Worm (Caenorhabditis elegans): ENCODE measurements around the gene H11E01.2.

H11E01.2 gene

ce11 chrX:1589114-1589902 is 31.5 kb upstream of the H11E01.2 start:
- TF ChIP-seq hmg-4 (GFP tag; optimal IDR thresholded peaks at IDR 0.05): no peak
- no peak for TF ChIP-seq hnd-1 (tag; optimal IDR thresholded peaks at IDR 0.05)

DNA sequence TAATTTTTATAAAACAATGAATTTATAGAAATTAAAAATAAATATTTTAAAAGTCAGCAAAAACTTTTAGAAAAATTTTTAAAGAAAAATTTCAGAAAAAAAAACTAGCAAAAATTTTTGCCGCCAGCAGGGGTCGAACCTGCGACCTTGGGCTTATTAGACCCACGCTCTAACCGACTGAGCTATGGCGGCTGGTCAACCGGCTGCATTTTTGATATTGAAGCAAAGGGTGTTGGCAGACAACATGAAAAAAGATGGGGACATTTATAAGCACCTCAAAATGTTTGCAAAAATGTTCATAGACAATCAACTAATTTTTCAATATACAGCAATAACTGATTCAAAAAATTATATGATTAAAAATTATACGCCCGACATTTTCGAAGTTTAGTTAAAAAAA is 30.9 kb upstream of the H11E01.2 start:
- no peak for TF ChIP-seq tbx-11 (GFP tag; IDR thresholded peaks at IDR 0.05)
- peak; percentile 48; the same call in 1 of the 2 replicates for TF ChIP-seq pes-1 (GFP tag; IDR thresholded peaks at IDR 0.05)
- TF ChIP-seq hmg-4 (GFP tag; optimal IDR thresholded peaks at IDR 0.05): no peak

DNA sequence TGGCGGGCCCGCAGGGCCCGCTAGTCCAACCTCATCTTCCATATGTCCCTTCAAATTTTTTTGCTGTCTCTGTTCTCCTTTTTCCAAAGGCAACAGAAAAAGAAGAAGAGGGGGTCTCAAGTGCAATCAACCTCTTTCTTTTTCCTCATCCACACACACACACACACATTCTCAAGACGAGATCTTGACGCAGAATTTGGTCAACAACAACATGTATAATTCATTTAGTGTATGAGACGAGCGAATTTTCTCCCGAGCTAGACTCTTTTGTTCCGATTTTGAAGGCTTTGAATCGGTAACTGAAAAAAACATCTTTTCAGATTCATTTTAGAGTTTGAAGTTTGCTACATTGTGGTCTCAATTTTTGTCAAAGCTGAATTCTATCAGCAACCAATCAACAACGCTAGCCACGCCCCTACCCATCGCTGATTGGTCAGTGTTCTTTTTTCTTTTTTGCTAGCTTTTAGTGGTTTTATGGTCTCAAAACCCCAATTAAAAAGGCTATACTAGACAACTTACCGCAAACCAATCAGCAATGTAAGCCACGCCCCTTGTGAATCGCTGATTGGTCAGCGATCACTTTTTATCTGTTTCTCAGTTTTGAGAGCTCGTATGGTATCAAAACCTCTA is 22.7 kb upstream of the H11E01.2 start:
- TF ChIP-seq B0310.2 (tag; optimal IDR thresholded peaks at IDR 0.05) (no peak), ceh-13 (GFP tag; optimal IDR thresholded peaks at IDR 0.05) (no peak), ceh-36 (tag; optimal IDR thresholded peaks at IDR 0.05) (no peak), hnd-1 (tag; optimal IDR thresholded peaks at IDR 0.05) (no peak), pes-1 (GFP tag; IDR thresholded peaks at IDR 0.05) (no peak), hmg-4 (GFP tag; optimal IDR thresholded peaks at IDR 0.05) (no peak), ets-7 (tag; optimal IDR thresholded peaks at IDR 0.05) (no peak), hmbx-1 (tag; optimal IDR thresholded peaks at IDR 0.05) (no peak), tbx-37 (GFP tag; conservative IDR thresholded peaks at IDR 0.05) (no peak), flt-1 (GFP tag; IDR thresholded peaks at IDR 0.05) (no peak), tbx-11 (GFP tag; IDR thresholded peaks at IDR 0.05) (no peak), aly-1 (tag; optimal IDR thresholded peaks at IDR 0.05) (no peak), scrt-1 (GFP tag; IDR thresholded peaks at IDR 0.05) (no peak)

ce11 chrX:1599294-1599693 is 21.6 kb upstream of the H11E01.2 start:
- no peak for TF ChIP-seq scrt-1 (GFP tag; IDR thresholded peaks at IDR 0.05)
- TF ChIP-seq tbx-37 (GFP tag; conservative IDR thresholded peaks at IDR 0.05): no peak
- TF ChIP-seq flt-1 (GFP tag; IDR thresholded peaks at IDR 0.05): no peak
- no peak for TF ChIP-seq ama-1 (optimal IDR thresholded peaks at IDR 0.05)
- no peak for TF ChIP-seq sea-1 (GFP tag; conservative IDR thresholded peaks at IDR 0.05)
- no peak for TF ChIP-seq aly-1 (tag; optimal IDR thresholded peaks at IDR 0.05)
- no peak for TF ChIP-seq B0310.2 (tag; optimal IDR thresholded peaks at IDR 0.05)

DNA sequence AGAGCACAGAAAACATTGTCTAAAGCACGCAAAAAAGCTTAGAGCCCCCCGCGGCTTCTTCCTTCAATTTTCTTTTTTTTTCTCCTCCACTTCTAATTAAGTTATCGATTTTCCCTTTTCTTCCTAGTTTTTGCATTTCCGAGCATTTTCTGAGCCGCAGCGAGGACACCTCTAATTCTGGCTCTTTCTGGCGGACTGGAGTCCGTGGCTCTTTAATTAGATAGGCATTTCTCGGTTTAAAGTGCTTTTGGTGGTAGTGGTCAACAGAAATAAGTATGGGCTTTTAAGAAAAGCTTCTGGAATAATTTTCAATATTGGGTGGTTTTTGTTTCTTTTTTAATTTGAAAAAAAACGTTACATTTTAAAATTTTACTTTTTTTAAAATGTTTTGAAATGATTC is 19.3 kb upstream of the H11E01.2 start:
- TF ChIP-seq ets-7 (tag; optimal IDR thresholded peaks at IDR 0.05) (no peak), hmbx-1 (tag; optimal IDR thresholded peaks at IDR 0.05) (no peak), tbx-37 (GFP tag; conservative IDR thresholded peaks at IDR 0.05) (no peak), hmg-4 (GFP tag; optimal IDR thresholded peaks at IDR 0.05) (no peak), ceh-13 (GFP tag; optimal IDR thresholded peaks at IDR 0.05) (no peak), flt-1 (GFP tag; IDR thresholded peaks at IDR 0.05) (no peak), hnd-1 (tag; optimal IDR thresholded peaks at IDR 0.05) (no peak)

ce11 chrX:1602548-1602947 is 18.3 kb upstream of the H11E01.2 start:
- TF ChIP-seq aly-1 (tag; optimal IDR thresholded peaks at IDR 0.05) (peak; percentile 2), sea-1 (GFP tag; conservative IDR thresholded peaks at IDR 0.05) (no peak), hmg-4 (GFP tag; optimal IDR thresholded peaks at IDR 0.05) (peak; percentile 10), F13C5.2 (tag; optimal IDR thresholded peaks at IDR 0.05) (no peak)

- TF ChIP-seq tra-4 (tag; optimal IDR thresholded peaks at IDR 0.05) (no peak), pes-1 (GFP tag; IDR thresholded peaks at IDR 0.05) (0 out of 2 replicates have a peak, but pooled peaks have one; percentile 18)
Observed at ce11 chrX:1603027-1603426, 17.8 kb upstream of the H11E01.2 start.

- TF ChIP-seq hnd-1 (tag; optimal IDR thresholded peaks at IDR 0.05): no peak
- TF ChIP-seq B0310.2 (tag; optimal IDR thresholded peaks at IDR 0.05): no peak
- TF ChIP-seq F13C5.2 (tag; optimal IDR thresholded peaks at IDR 0.05): no peak
- TF ChIP-seq aly-1 (tag; optimal IDR thresholded peaks at IDR 0.05): no peak
- TF ChIP-seq pes-1 (GFP tag; IDR thresholded peaks at IDR 0.05): no peak
- no peak for TF ChIP-seq scrt-1 (GFP tag; IDR thresholded peaks at IDR 0.05)
- no peak for TF ChIP-seq hmg-4 (GFP tag; optimal IDR thresholded peaks at IDR 0.05)
Observed at ce11 chrX:1603709-1604108, 17.1 kb upstream of the H11E01.2 start.

DNA sequence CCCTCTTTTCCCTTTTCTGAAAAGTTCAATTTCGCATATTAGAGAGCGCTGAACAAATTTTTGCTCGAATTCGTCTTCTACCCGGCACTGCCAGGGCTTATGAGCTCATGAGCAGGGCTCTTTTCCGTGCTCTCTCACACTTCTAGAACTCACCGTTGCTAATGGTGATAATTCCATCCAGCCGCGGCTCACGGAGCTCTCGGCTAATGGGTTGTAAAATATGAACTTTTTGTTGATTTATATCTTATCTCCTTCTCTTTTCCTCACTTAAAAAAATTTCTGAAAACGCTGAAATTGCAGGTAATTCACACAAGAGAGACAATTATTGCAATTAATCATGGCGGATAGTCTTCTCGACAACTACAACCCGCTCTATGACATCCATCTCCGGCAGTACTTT is 16.3 kb upstream of the H11E01.2 start, which contains the start of gene H11E01.3:
Gene H11E01.3 (plus strand): TSS at position 301 of the 400 bp plus-strand sequence.
- no peak for TF ChIP-seq scrt-1 (GFP tag; IDR thresholded peaks at IDR 0.05)

All from whole organism, early embryonic.